Worm (Caenorhabditis elegans) whole organism, L3 larva: ENCODE measurements around the gene R186.8.

Experiments
- aly-2 ChIP-seq: fragments of 150-350 bp; optimal IDR thresholded peaks from 2 replicates; lab custom pipeline; 2014; ENCODE audit warnings: missing biosample characterization, missing genetic modification characterization
- elt-2 ChIP-seq: sonication (generic microtip); optimal IDR thresholded peaks from 2 replicates; lab custom pipeline; 2016; ENCODE audit warnings: missing genetic modification reagents, mild to moderate bottlenecking, missing genetic modification characterization, missing compliant biosample characterization
- elt-3 ChIP-seq, 3 experiments: fragments of 150-350 bp in 1 of 3; sonication (generic microtip) in 2 of 3; optimal IDR thresholded peaks; 2 replicates in 2 of 3; 4 replicates in 1 of 3; lab custom pipeline; 2014 to 2017; ENCODE audit warnings: missing biosample characterization in 3 of 3, missing genetic modification characterization in 3 of 3
- jun-1 ChIP-seq: fragments of 150-350 bp; optimal IDR thresholded peaks from 2 replicates; lab custom pipeline; 2014; ENCODE audit warnings: missing biosample characterization, missing genetic modification reagents, missing genetic modification characterization
- nhr-12 ChIP-seq: fragments of 150-350 bp; optimal IDR thresholded peaks from 2 replicates; lab custom pipeline; 2014; ENCODE audit warnings: missing biosample characterization, missing genetic modification characterization
- tbx-2 ChIP-seq: sonication (generic microtip); optimal IDR thresholded peaks from 2 replicates; lab custom pipeline; 2016; ENCODE audit warnings: mild to moderate bottlenecking, missing genetic modification characterization, missing compliant biosample characterization
- unc-62 ChIP-seq: fragments of 150-350 bp; sonication (generic microtip); optimal IDR thresholded peaks from 4 replicates; lab custom pipeline; 2014; ENCODE audit warnings: missing biosample characterization, missing genetic modification reagents, missing genetic modification characterization
- zag-1 ChIP-seq: fragments of 150-350 bp; optimal IDR thresholded peaks from 2 replicates; lab custom pipeline; 2014; ENCODE audit warnings: missing biosample characterization, missing genetic modification characterization
- ztf-11 ChIP-seq: fragments of 150-350 bp; optimal IDR thresholded peaks from 2 replicates; lab custom pipeline; 2014; ENCODE audit warnings: missing biosample characterization, missing genetic modification characterization
- ztf-4 ChIP-seq: fragments of 150-350 bp; optimal IDR thresholded peaks from 2 replicates; lab custom pipeline; 2014; ENCODE audit warnings: missing biosample characterization, missing genetic modification characterization

- TF ChIP-seq elt-2 (tag; lab: Kevin White, UChicago) (no peak), tbx-2 (tag; lab: Kevin White, UChicago) (no peak), zag-1 (tag; lab: Kevin White, UChicago) (no peak), elt-3 (tag; optimal IDR thresholded peaks at IDR 0.05; lab: Kevin White, UChicago) (no peak), nhr-12 (tag; lab: Kevin White, UChicago) (no peak), ztf-4 (tag; lab: Kevin White, UChicago) (no peak), aly-2 (tag; lab: Kevin White, UChicago) (no peak), unc-62 (GFP tag; lab: Kevin White, UChicago) (no peak), jun-1 (tag; lab: Kevin White, UChicago) (no peak), ztf-11 (no peak)
Measured at ce11 chrV:13000068-13000467, 32.3 kb upstream of the R186.8 start.
